Worm (Caenorhabditis elegans): ENCODE measurements around the gene F54H5.2.

DNA sequence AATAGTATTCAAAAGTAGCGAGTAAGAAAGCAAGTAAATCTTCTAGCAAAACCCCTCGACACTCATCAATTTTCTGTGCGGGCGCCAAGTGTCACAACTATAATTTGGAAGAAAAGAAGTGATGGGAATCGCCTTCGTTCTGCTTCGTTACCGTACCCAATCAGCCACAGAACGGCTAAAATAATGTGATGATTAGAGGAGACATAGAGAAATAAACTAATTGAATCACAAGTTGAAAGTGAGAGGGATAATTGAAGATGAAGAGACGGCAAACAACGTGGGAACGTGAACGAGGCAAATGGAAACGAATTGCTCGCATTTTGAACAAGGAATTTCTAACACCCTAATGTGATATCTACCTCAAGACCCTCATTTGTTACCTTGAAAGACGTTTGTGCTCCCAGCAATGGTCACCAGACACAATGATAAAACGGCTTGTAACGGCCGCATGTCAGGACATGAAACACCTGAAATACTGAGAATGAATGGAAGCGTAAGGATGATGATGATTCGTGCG, 15.4 kb downstream of the F54H5.2 start, which contains the start of gene T19D12.6:
- TF ChIP-seq sea-1 (GFP tag; conservative IDR thresholded peaks at IDR 0.05) (no peak), tra-4 (tag; optimal IDR thresholded peaks at IDR 0.05) (no peak), ama-1 (optimal IDR thresholded peaks at IDR 0.05) (no peak), F13C5.2 (tag; optimal IDR thresholded peaks at IDR 0.05) (no peak), ceh-36 (tag; optimal IDR thresholded peaks at IDR 0.05) (no peak), hmbx-1 (tag; optimal IDR thresholded peaks at IDR 0.05) (no peak), pes-1 (GFP tag; IDR thresholded peaks at IDR 0.05) (no peak)

All from whole organism, early embryonic.